Fruit fly (Drosophila melanogaster): ENCODE measurements around the gene Rnb.

Gene Rnb

dm6 chr3R:29806682-29807393, 7.7 kb upstream of the Rnb start, which contains the start of the genes ca and ncd:
ca (plus strand) TSS chr3R:29806811.
ncd (minus strand) TSS chr3R:29807127.
- TF ChIP-seq CTCF (optimal IDR thresholded peaks at IDR 0.05) (peak in 1 of 2 experiments; percentile 14), CG8478 (optimal IDR thresholded peaks at IDR 0.05) (no peak)

- TF ChIP-seq CTCF (optimal IDR thresholded peaks at IDR 0.05) = no peak
- TF ChIP-seq CG8478 (optimal IDR thresholded peaks at IDR 0.05) = no peak
Measured at dm6 chr3R:29802753-29803313, 3.7 kb upstream of the Rnb start, which contains the start of the genes Etfb and CG7789. Etfb (minus strand) TSS chr3R:29802945. CG7789 (plus strand) TSS chr3R:29803196.

- TF ChIP-seq CG8478 (optimal IDR thresholded peaks at IDR 0.05) (no peak), CTCF (optimal IDR thresholded peaks at IDR 0.05) (no peak)
Measured at dm6 chr3R:29799681-29800028, 501 bp upstream of the Rnb start.

- TF ChIP-seq CG8478 (optimal IDR thresholded peaks at IDR 0.05) = no peak
- no peak for TF ChIP-seq CTCF (optimal IDR thresholded peaks at IDR 0.05)
Measured at dm6 chr3R:29797183-29797582, 2.0 kb downstream of the Rnb start.

- TF ChIP-seq CTCF (optimal IDR thresholded peaks at IDR 0.05) = no peak
- no peak for TF ChIP-seq CG8478 (optimal IDR thresholded peaks at IDR 0.05)
Measured at dm6 chr3R:29794161-29794882, 4.8 kb downstream of the Rnb start, which contains the start of gene sro. sro (plus strand) TSS chr3R:29794597.

- TF ChIP-seq CTCF (optimal IDR thresholded peaks at IDR 0.05) (no peak), CG8478 (optimal IDR thresholded peaks at IDR 0.05) (no peak)
Measured at dm6 chr3R:29790183-29790582, 9.0 kb downstream of the Rnb start.

- TF ChIP-seq CTCF (optimal IDR thresholded peaks at IDR 0.05) (no peak), CG8478 (optimal IDR thresholded peaks at IDR 0.05) (no peak)
Measured at dm6 chr3R:29787891-29788549, 11.1 kb downstream of the Rnb start.

- TF ChIP-seq CTCF (optimal IDR thresholded peaks at IDR 0.05) (no peak), CG8478 (optimal IDR thresholded peaks at IDR 0.05) (no peak)
Measured at dm6 chr3R:29786016-29786996, 12.8 kb downstream of the Rnb start.

dm6 chr3R:29785242-29785641, 13.9 kb downstream of the Rnb start:
- TF ChIP-seq CTCF (optimal IDR thresholded peaks at IDR 0.05) = no peak
- TF ChIP-seq CG8478 (optimal IDR thresholded peaks at IDR 0.05) = no peak

dm6 chr3R:29783210-29783609, 15.9 kb downstream of the Rnb start:
- TF ChIP-seq CG8478 (optimal IDR thresholded peaks at IDR 0.05) (no peak), CTCF (optimal IDR thresholded peaks at IDR 0.05) (no peak)

dm6 chr3R:29782367-29782766, 16.8 kb downstream of the Rnb start:
- no peak for TF ChIP-seq CG8478 (optimal IDR thresholded peaks at IDR 0.05)

- TF ChIP-seq CTCF (optimal IDR thresholded peaks at IDR 0.05) (no peak), CG8478 (optimal IDR thresholded peaks at IDR 0.05) (no peak)
Measured at dm6 chr3R:29781874-29782273, 17.3 kb downstream of the Rnb start.

dm6 chr3R:29780402-29781029, 18.6 kb downstream of the Rnb start, which contains the start of gene fig:
fig (minus strand) TSS chr3R:29780452.
- TF ChIP-seq CTCF (optimal IDR thresholded peaks at IDR 0.05) (no peak), CG8478 (optimal IDR thresholded peaks at IDR 0.05) (no peak)

- TF ChIP-seq CG8478 (optimal IDR thresholded peaks at IDR 0.05) (no peak), CTCF (optimal IDR thresholded peaks at IDR 0.05) (no peak)
Measured at dm6 chr3R:29778985-29779298, 20.2 kb downstream of the Rnb start.

Measured in S2 (cell line).